Worm (Caenorhabditis elegans) whole organism, early embryonic: ENCODE results near the gene fubl-1.

Experiments
- aly-1 ChIP-seq: sonication (generic microtip); optimal IDR thresholded peaks from 2 replicates; lab custom pipeline; 2016; ENCODE audit warnings: missing genetic modification characterization, missing compliant biosample characterization
- ama-1 ChIP-seq: fragments of 150-350 bp; optimal IDR thresholded peaks from 2 replicates; lab custom pipeline; 2014
- flt-1 ChIP-seq: fragments of 200-800 bp; sonication (Bioruptor generic); IDR thresholded peaks from 2 replicates; pipeline ENCODE4 v1.3.6; 2022; ENCODE audit warnings: missing genetic modification characterization, missing compliant biosample characterization
- pes-1 ChIP-seq: fragments of 200-800 bp; sonication (Bioruptor generic); IDR thresholded peaks from 2 replicates; pipeline ENCODE4 v1.3.6; 2022; ENCODE audit warnings: missing genetic modification reagents, missing genetic modification characterization, missing compliant biosample characterization
- scrt-1 ChIP-seq: fragments of 200-800 bp; sonication (Bioruptor generic); IDR thresholded peaks from 2 replicates; pipeline ENCODE4 v1.3.6; 2022; ENCODE audit warnings: missing genetic modification characterization, missing compliant biosample characterization
- tbx-37 ChIP-seq: fragments of 200-800 bp; sonication (Bioruptor generic); conservative IDR thresholded peaks from 2 replicates; pipeline ENCODE4 v1.3.6; 2022; ENCODE audit warnings: missing genetic modification reagents, missing genetic modification characterization, missing compliant biosample characterization
- tra-4 ChIP-seq: sonication (generic microtip); optimal IDR thresholded peaks from 2 replicates; lab custom pipeline; 2017; ENCODE audit warnings: missing genetic modification characterization, missing compliant biosample characterization

DNA sequence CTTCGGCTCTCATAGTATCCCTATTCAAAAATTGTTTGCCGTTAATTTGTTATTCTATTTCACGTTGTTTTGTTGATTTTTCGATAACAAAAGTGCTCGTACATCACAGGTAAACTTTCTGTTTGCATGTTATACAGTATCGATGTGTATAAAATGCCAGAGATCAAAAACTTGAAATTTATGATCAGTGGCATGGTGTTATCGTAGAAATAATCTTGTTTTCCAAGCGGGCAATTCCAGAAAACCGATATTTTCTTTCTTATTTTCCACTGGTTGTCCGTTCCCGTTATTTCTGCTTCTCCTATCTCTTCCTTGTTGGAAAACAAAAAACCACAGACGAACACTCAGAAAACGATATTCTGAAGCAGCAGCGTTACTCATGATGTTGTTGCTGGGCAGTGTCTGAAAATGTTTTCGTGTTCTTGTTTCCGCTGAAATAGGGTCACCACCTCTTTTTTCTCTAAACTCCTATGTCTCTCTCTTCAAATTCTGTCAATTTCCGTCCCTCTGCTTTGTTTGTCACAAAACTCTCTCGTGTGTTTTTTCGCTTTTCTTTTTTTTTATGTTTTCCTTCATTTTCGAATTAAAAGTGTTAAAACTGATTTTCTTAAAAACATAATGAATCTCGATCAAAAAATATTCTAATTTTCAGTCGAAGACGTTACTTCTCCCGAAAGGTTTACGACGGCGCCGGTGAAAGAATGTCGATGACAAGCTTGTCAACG, 9.8 kb upstream of the fubl-1 start, which contains the start of gene akt-1:
- TF ChIP-seq pes-1 (GFP tag; lab: Robert Waterston, UW) = no peak
- no peak for TF ChIP-seq tra-4 (tag; lab: Kevin White, UChicago)
- no peak for TF ChIP-seq ama-1 (lab: Kevin White, UChicago)
- TF ChIP-seq flt-1 (GFP tag; lab: Robert Waterston, UW) = no peak
- TF ChIP-seq tbx-37 = no peak
- no peak for TF ChIP-seq aly-1 (tag; lab: Kevin White, UChicago)
- TF ChIP-seq scrt-1 = no peak
